Worm (Caenorhabditis elegans) whole organism, L1 larva: ENCODE results near the gene R105.1.

Experiments
- C34B4.2 ChIP-seq: sonication (generic microtip); optimal IDR thresholded peaks from 2 replicates; lab custom pipeline; 2017; ENCODE audit warnings: mild to moderate bottlenecking, missing genetic modification characterization, missing compliant biosample characterization
- Y116A8C.19 ChIP-seq: sonication (generic microtip); optimal IDR thresholded peaks from 2 replicates; lab custom pipeline; 2016; ENCODE audit warnings: missing compliant biosample characterization, missing genetic modification characterization, borderline replicate concordance
- alr-1 ChIP-seq: fragments of 200-800 bp; sonication (Bioruptor generic); optimal IDR thresholded peaks from 2 replicates; lab custom pipeline; 2018; ENCODE audit warnings: borderline replicate concordance, mild to moderate bottlenecking, missing genetic modification characterization, missing compliant biosample characterization
- ama-1 ChIP-seq: fragments of 150-350 bp; optimal IDR thresholded peaks from 2 replicates; lab custom pipeline; 2014
- ceh-63 ChIP-seq: fragments of 200-800 bp; sonication (Bioruptor generic); optimal IDR thresholded peaks from 2 replicates; lab custom pipeline; 2018; ENCODE audit warnings: mild to moderate bottlenecking, missing genetic modification characterization, missing compliant biosample characterization
- ceh-82 ChIP-seq, 3 experiments: fragments of 150-350 bp in 1 of 3; sonication (generic microtip) in 2 of 3; optimal IDR thresholded peaks; 2 replicates each; lab custom pipeline; 2014 to 2017; ENCODE audit warnings: missing biosample characterization in 3 of 3, missing genetic modification characterization in 3 of 3
- ceh-88 ChIP-seq: fragments of 200-800 bp; sonication (Bioruptor generic); IDR thresholded peaks from 2 replicates; pipeline ENCODE4 v1.3.6; 2022; ENCODE audit warnings: missing genetic modification characterization, missing compliant biosample characterization
- dsc-1 ChIP-seq: sonication (generic microtip); optimal IDR thresholded peaks from 2 replicates; lab custom pipeline; 2016; ENCODE audit warnings: mild to moderate bottlenecking, missing genetic modification characterization, missing compliant biosample characterization
- efl-1 ChIP-seq, 4 experiments: fragments of 150-350 bp; optimal IDR thresholded peaks in 3 of 4; peaks in 1 of 4; 1 replicate in 1 of 4; 2 replicates in 3 of 4; lab custom pipeline; 2014; ENCODE audit warnings: missing biosample characterization in 2 of 4, missing genetic modification characterization in 2 of 4, missing genetic modification reagents in 2 of 4
- efl-3 ChIP-seq: fragments of 200-800 bp; sonication (Bioruptor generic); optimal IDR thresholded peaks from 2 replicates; lab custom pipeline; 2018; ENCODE audit warnings: mild to moderate bottlenecking, missing genetic modification characterization, missing compliant biosample characterization
- egl-13 ChIP-seq: sonication (generic microtip); optimal IDR thresholded peaks from 2 replicates; lab custom pipeline; 2016; ENCODE audit warnings: missing genotype, missing genetic modification reagents, missing genetic modification characterization, missing compliant biosample characterization
- egl-27 ChIP-seq, 2 experiments: fragments of 150-350 bp in 1 of 2; sonication (generic microtip); optimal IDR thresholded peaks; 3 replicates each; lab custom pipeline; 2017 to 2018; ENCODE audit warnings: missing biosample characterization in 2 of 2, missing genetic modification characterization in 2 of 2, missing genetic modification reagents in 2 of 2
- fkh-4 ChIP-seq: sonication (generic microtip); optimal IDR thresholded peaks from 2 replicates; lab custom pipeline; 2016; ENCODE audit warnings: missing compliant biosample characterization, missing genetic modification characterization, borderline replicate concordance
- hlh-17 ChIP-seq: fragments of 200-800 bp; sonication (Bioruptor generic); optimal IDR thresholded peaks from 2 replicates; lab custom pipeline; 2018; ENCODE audit warnings: missing genetic modification characterization, mild to moderate bottlenecking, missing compliant biosample characterization, moderate library complexity, borderline replicate concordance
- hlh-4 ChIP-seq: sonication (generic microtip); optimal IDR thresholded peaks from 2 replicates; lab custom pipeline; 2016; ENCODE audit warnings: mild to moderate bottlenecking, missing genetic modification characterization, missing compliant biosample characterization
- hpl-2 ChIP-seq: fragments of 150-350 bp; optimal IDR thresholded peaks from 2 replicates; lab custom pipeline; 2014; ENCODE audit warnings: missing biosample characterization, missing genetic modification reagents, missing genetic modification characterization
- irx-1 ChIP-seq: sonication (generic microtip); optimal IDR thresholded peaks from 2 replicates; lab custom pipeline; 2016; ENCODE audit warnings: missing genetic modification characterization, missing compliant biosample characterization
- isw-1 ChIP-seq: fragments of 200-800 bp; sonication (Bioruptor generic); IDR thresholded peaks from 2 replicates; pipeline ENCODE4 v1.3.6; 2022; ENCODE audit warnings: missing genetic modification characterization, missing compliant biosample characterization
- jun-1 ChIP-seq: fragments of 150-350 bp; optimal IDR thresholded peaks from 2 replicates; lab custom pipeline; 2014; ENCODE audit warnings: missing biosample characterization, missing genetic modification reagents, missing genetic modification characterization
- lin-13 ChIP-seq: fragments of 150-350 bp; optimal IDR thresholded peaks from 2 replicates; lab custom pipeline; 2014; ENCODE audit warnings: missing biosample characterization, missing genetic modification reagents, missing genetic modification characterization
- lin-35 ChIP-seq, 2 experiments: fragments of 150-350 bp; optimal IDR thresholded peaks; 2 replicates each; lab custom pipeline; 2014; ENCODE audit warnings: missing biosample characterization in 2 of 2, missing genetic modification characterization in 2 of 2, missing genetic modification reagents in 2 of 2
- lir-3 ChIP-seq: sonication (generic microtip); optimal IDR thresholded peaks from 2 replicates; lab custom pipeline; 2016; ENCODE audit warnings: mild to moderate bottlenecking, missing genetic modification characterization, moderate library complexity, missing compliant biosample characterization; ENCODE audit not compliant: poor library complexity
- mep-1 ChIP-seq: fragments of 150-350 bp; optimal IDR thresholded peaks from 2 replicates; lab custom pipeline; 2014; ENCODE audit warnings: missing biosample characterization, missing genetic modification characterization
- nhr-19 ChIP-seq: fragments of 200-800 bp; sonication (Bioruptor generic); conservative IDR thresholded peaks from 2 replicates; pipeline ENCODE4 v1.3.6; 2022; ENCODE audit warnings: missing genetic modification characterization, missing compliant biosample characterization
- nhr-20 ChIP-seq: sonication (generic microtip); optimal IDR thresholded peaks from 2 replicates; lab custom pipeline; 2016; ENCODE audit warnings: mild to moderate bottlenecking, missing genetic modification characterization, missing compliant biosample characterization
- nhr-237 ChIP-seq: fragments of 150-350 bp; optimal IDR thresholded peaks from 2 replicates; lab custom pipeline; 2014; ENCODE audit warnings: missing biosample characterization, missing genetic modification characterization
- nhr-28 ChIP-seq: fragments of 150-350 bp; optimal IDR thresholded peaks from 2 replicates; lab custom pipeline; 2014; ENCODE audit warnings: missing biosample characterization, missing genetic modification characterization
- nhr-71 ChIP-seq: sonication (generic microtip); optimal IDR thresholded peaks from 2 replicates; lab custom pipeline; 2016; ENCODE audit warnings: mild to moderate bottlenecking, missing genetic modification characterization, moderate library complexity, missing compliant biosample characterization
- nhr-77 ChIP-seq: fragments of 150-350 bp; optimal IDR thresholded peaks from 2 replicates; lab custom pipeline; 2014; ENCODE audit warnings: missing biosample characterization, missing genetic modification characterization
- nhr-85 ChIP-seq: sonication (generic microtip); peaks from one replicate; lab custom pipeline; 2016; ENCODE audit warnings: missing genetic modification characterization, inconsistent platforms, missing compliant biosample characterization
- pax-3 ChIP-seq: fragments of 200-800 bp; sonication (Bioruptor generic); optimal IDR thresholded peaks from 2 replicates; lab custom pipeline; 2018; ENCODE audit warnings: mild to moderate bottlenecking, missing genetic modification characterization, moderate library complexity, missing compliant biosample characterization
- rnt-1 ChIP-seq: sonication (generic microtip); optimal IDR thresholded peaks from 2 replicates; lab custom pipeline; 2016; ENCODE audit warnings: mild to moderate bottlenecking, missing genetic modification characterization, moderate library complexity, missing compliant biosample characterization
- snpc-4 ChIP-seq: fragments of 150-350 bp; optimal IDR thresholded peaks from 2 replicates; lab custom pipeline; 2014; ENCODE audit warnings: missing biosample characterization, missing genetic modification characterization
- sox-4 ChIP-seq: sonication (generic microtip); optimal IDR thresholded peaks from 2 replicates; lab custom pipeline; 2016; ENCODE audit warnings: missing genetic modification characterization, missing compliant biosample characterization
- sup-37 ChIP-seq: fragments of 200-800 bp; sonication (Bioruptor generic); optimal IDR thresholded peaks from 2 replicates; lab custom pipeline; 2018; ENCODE audit warnings: mild to moderate bottlenecking, missing genetic modification characterization, missing compliant biosample characterization
- swsn-7 ChIP-seq: sonication (generic microtip); optimal IDR thresholded peaks from 2 replicates; lab custom pipeline; 2016; ENCODE audit warnings: missing genetic modification characterization, missing compliant biosample characterization
- unc-130 ChIP-seq: fragments of 150-350 bp; optimal IDR thresholded peaks from 2 replicates; lab custom pipeline; 2017; ENCODE audit warnings: missing biosample characterization, missing genetic modification characterization, inconsistent platforms
- unc-30 ChIP-seq: sonication (generic microtip); optimal IDR thresholded peaks from 2 replicates; lab custom pipeline; 2017; ENCODE audit warnings: missing biosample characterization, missing genetic modification characterization
- unc-62 ChIP-seq: fragments of 150-350 bp; optimal IDR thresholded peaks from 2 replicates; lab custom pipeline; 2014; ENCODE audit warnings: missing biosample characterization, missing genetic modification reagents, missing genetic modification characterization
- unc-98 ChIP-seq: fragments of 200-800 bp; sonication (Bioruptor generic); IDR thresholded peaks from 2 replicates; pipeline ENCODE4 v1.3.6; 2022; ENCODE audit warnings: missing genetic modification characterization, missing compliant biosample characterization
- vab-15 ChIP-seq: sonication (generic microtip); optimal IDR thresholded peaks from 2 replicates; lab custom pipeline; 2017; ENCODE audit warnings: missing genotype, mild to moderate bottlenecking, missing genetic modification characterization, missing compliant biosample characterization
- zag-1 ChIP-seq: fragments of 150-350 bp; optimal IDR thresholded peaks from 2 replicates; lab custom pipeline; 2014; ENCODE audit warnings: missing biosample characterization, missing genetic modification characterization
- zip-4 ChIP-seq: fragments of 200-800 bp; sonication (Bioruptor generic); optimal IDR thresholded peaks from 2 replicates; lab custom pipeline; 2018; ENCODE audit warnings: mild to moderate bottlenecking, missing genetic modification characterization, moderate library complexity, missing compliant biosample characterization

The R105.1 gene

ce11 chrIV:4656380-4656779 lies 22.9 kb downstream of the R105.1 start:
- no peak for TF ChIP-seq fkh-4
- TF ChIP-seq efl-3 = no peak
- no peak for TF ChIP-seq zip-4
- TF ChIP-seq efl-1 (optimal IDR thresholded peaks at IDR 0.05; lab: Kevin White, UChicago) = no peak
- peak in 1 of 2 experiments; percentile 67 for TF ChIP-seq efl-1 (GFP tag; optimal IDR thresholded peaks at IDR 0.05 in 1 of 2; lab: Kevin White, UChicago)
- no peak for TF ChIP-seq nhr-77 (tag; lab: Kevin White, UChicago)

ce11 chrIV:4657874-4658273 lies 24.4 kb downstream of the R105.1 start, which contains the start of gene col-111:
TSS of gene col-111 (minus strand) at chrIV:4657974.
- TF ChIP-seq efl-1 (optimal IDR thresholded peaks at IDR 0.05; lab: Kevin White, UChicago) (no peak), efl-1 (GFP tag; optimal IDR thresholded peaks at IDR 0.05 in 1 of 2; lab: Kevin White, UChicago) (peak in 1 of 2 experiments; percentile 55), unc-130 (tag; lab: Kevin White, UChicago) (no peak), egl-13 (tag; lab: Kevin White, UChicago) (no peak), snpc-4 (no peak), unc-30 (tag; lab: Kevin White, UChicago) (no peak)
- TF ChIP-seq, all 84 proteins: peak for 1

DNA sequence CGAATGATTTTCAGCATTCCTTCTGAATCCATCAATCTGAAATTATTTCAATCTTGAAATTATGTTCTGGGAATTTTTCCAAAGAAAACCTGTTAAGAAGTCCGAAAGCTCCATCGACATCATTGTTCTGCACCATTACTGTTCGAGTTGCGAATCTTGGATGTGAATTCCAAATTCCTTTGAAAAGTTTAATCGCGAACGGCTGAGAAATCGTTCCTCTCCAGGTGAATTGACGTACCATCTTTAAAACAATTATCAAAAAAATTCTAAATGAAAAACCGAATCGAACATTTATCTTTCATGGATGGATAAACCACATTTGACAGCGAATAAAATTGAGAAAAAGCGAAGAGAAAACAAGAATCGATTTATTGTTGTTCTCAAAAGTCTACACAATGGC lies 25.8 kb downstream of the R105.1 start, which contains the start of gene mrps-21:
Gene mrps-21 (minus strand): TSS at position 241 of the 400 bp plus-strand sequence.
- TF ChIP-seq dsc-1 (tag; lab: Kevin White, UChicago) = no peak
- no peak for TF ChIP-seq pax-3
- TF ChIP-seq ama-1 (lab: Kevin White, UChicago) = peak; percentile 13
- TF ChIP-seq nhr-71 = peak; percentile 25
- TF ChIP-seq egl-27 (tag; optimal IDR thresholded peaks at IDR 0.05; lab: Kevin White, UChicago) = no peak
- TF ChIP-seq vab-15 (tag; lab: Kevin White, UChicago) = no peak
- no peak for TF ChIP-seq lir-3 (tag; lab: Kevin White, UChicago)

DNA sequence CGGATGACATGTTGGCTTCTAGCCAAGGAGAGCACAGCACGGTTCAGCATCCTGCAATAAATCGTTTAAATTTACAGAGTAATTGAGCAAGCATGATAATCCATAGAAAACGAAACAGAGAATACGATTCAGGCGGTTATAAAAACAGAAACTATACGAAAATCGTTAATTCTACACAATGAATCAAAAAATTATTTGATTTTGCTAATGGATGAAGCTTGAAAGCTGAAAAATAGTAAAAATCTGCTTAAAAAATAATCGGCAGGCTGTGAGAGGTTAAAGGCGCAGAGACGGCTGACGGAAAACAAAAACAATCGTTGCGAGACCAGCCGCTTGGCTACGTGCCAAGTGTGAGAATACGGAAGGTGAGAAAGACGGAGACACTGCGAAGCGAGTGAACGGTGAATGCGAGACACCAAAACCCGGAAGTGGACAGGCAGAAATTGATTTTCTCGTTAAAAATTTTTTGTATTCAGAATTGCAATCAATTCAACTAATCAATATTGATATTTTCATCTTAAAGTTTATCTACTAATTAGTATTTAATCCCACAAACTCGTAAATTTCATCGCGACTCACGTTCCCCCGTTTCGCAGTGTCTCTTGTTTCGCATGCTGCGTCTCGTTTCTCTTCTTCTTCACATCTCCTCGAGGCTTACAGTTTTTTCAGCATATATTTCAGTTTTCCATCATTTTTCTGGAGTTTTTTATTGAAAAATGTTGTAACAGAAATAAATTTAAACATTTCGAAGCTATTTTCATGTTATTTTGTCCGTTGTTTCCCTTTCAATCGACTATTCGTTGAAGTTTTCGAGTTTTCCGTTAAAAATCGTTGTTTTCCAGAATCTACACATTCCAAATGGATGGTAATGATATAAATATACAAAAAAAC lies 26.9 kb downstream of the R105.1 start, which contains the start of the genes F29B9.11 and jmjd-1.2:
Gene F29B9.11 (minus strand): TSS at position 51 of the 891 bp plus-strand sequence.
Gene jmjd-1.2 (plus strand): TSS at position 841 of the 891 bp plus-strand sequence.
- peak; percentile 95 for TF ChIP-seq nhr-20 (tag; lab: Kevin White, UChicago)
- peak; percentile 87 to 91 for TF ChIP-seq efl-1 (optimal IDR thresholded peaks at IDR 0.05; lab: Kevin White, UChicago)
- peak; percentile 68 to 97 for TF ChIP-seq efl-1 (GFP tag; optimal IDR thresholded peaks at IDR 0.05 in 1 of 2; lab: Kevin White, UChicago)
- TF ChIP-seq hlh-17 (GFP tag; lab: Kevin White, UChicago) = no peak
- peak; percentile 94 for TF ChIP-seq unc-130 (tag; lab: Kevin White, UChicago)
- peak; percentile 88 for TF ChIP-seq ceh-88 (GFP tag; lab: Robert Waterston, UW)
- TF ChIP-seq hpl-2 (GFP tag; lab: Kevin White, UChicago) = peak; percentile 86
- TF ChIP-seq nhr-19 = peak; percentile 90
- TF ChIP-seq Y116A8C.19 (tag; lab: Kevin White, UChicago) = peak; percentile 74
- peak; percentile 68 for TF ChIP-seq sup-37 (GFP tag; lab: Kevin White, UChicago)
- TF ChIP-seq hlh-4 (tag; lab: Kevin White, UChicago) = no peak
- TF ChIP-seq unc-98 (GFP tag; lab: Robert Waterston, UW) = peak; percentile 98
- peak; percentile 94 for TF ChIP-seq swsn-7 (tag; lab: Kevin White, UChicago)
- no peak for TF ChIP-seq nhr-28 (tag; lab: Kevin White, UChicago)
- TF ChIP-seq nhr-237 (tag; lab: Kevin White, UChicago) = peak; percentile 80
- peak; percentile 80 to 87 for TF ChIP-seq lin-35 (GFP tag; optimal IDR thresholded peaks at IDR 0.05; lab: Kevin White, UChicago)
- TF ChIP-seq vab-15 (tag; lab: Kevin White, UChicago) = peak; percentile 95
- TF ChIP-seq zag-1 (tag; lab: Kevin White, UChicago) = peak; percentile 49
- TF ChIP-seq unc-62 (GFP tag; lab: Kevin White, UChicago) = no peak
- TF ChIP-seq C34B4.2 = no peak
- peak; percentile 98 for TF ChIP-seq nhr-85
- TF ChIP-seq ceh-82 (tag; optimal IDR thresholded peaks at IDR 0.05; lab: Kevin White, UChicago) = peak; percentile 64 to 90 (median 82)
- TF ChIP-seq alr-1 (tag; lab: Kevin White, UChicago) = no peak
- TF ChIP-seq ceh-63 = peak; percentile 86
- peak; percentile 82 for TF ChIP-seq irx-1
- TF ChIP-seq unc-30 (tag; lab: Kevin White, UChicago) = no peak
- TF ChIP-seq sox-4 (tag; lab: Kevin White, UChicago) = peak; percentile 89
- TF ChIP-seq rnt-1 (tag; lab: Kevin White, UChicago) = peak; percentile 95
- TF ChIP-seq mep-1 = peak; percentile 62
- TF ChIP-seq lir-3 (tag; lab: Kevin White, UChicago) = peak; percentile 91
- peak; percentile 83 for TF ChIP-seq jun-1 (tag; lab: Kevin White, UChicago)
- TF ChIP-seq isw-1 (GFP tag; lab: Robert Waterston, UW) = peak; percentile 93
- TF ChIP-seq lin-13 = peak; percentile 86
